Fruit fly (Drosophila melanogaster): Measurements from ENCODE around the gene Crag.
A peak's percentile ranks its signal among the peaks of the same experiment; 100 is the strongest.

Gene Crag

DNA sequence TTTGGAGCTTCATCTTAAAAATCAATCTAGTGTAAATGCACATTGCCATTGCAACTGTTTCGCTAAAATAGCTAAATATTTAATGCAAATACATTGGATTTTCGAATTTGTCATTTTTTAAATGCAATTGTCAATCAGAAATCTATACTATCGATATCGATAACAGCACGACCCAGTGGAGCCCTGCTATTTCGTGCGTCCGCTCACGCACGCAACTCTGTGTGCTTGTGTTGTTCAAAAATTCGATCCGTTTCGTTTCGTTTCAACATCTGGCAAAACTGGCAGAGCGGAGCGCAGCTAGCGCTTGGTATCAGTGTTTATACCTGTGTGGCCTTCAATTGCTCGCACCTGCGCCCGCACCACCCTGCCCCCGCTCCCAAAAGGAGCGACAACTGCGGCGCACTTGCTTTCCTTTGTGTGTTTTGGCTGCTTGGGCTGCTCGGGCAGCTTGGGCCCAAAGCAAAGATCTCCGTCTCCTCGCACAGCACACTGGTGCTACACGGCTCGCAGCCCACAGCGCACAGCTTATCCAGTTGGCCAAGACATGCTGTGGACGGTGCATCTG lies 3.1 kb upstream of the Crag start, which contains the start of gene CG12081 (continued):
- TF ChIP-seq CG6683 (GFP tag; optimal IDR thresholded peaks at IDR 0.05) (no peak), CG9609 (GFP tag; optimal IDR thresholded peaks at IDR 0.05) (no peak), MESR4 (GFP tag; optimal IDR thresholded peaks at IDR 0.05) (peak; percentile 86), ERR (GFP tag; optimal IDR thresholded peaks at IDR 0.05) (no peak), jumu (GFP tag; optimal IDR thresholded peaks at IDR 0.05) (no peak), Elba2 (GFP tag; optimal IDR thresholded peaks at IDR 0.05) (peak; percentile 78), sens (GFP tag) (peak; percentile 84), Rfx (GFP tag; IDR thresholded peaks at IDR 0.05) (peak; percentile 42; the same call in 1 of the 2 replicates), CG6791 (GFP tag; IDR thresholded peaks at IDR 0.05; ENCODE audit: partially characterized antibody) (peak; percentile 92), stc (GFP tag; IDR thresholded peaks at IDR 0.05) (no peak), CG3838 (GFP tag; optimal IDR thresholded peaks at IDR 0.05) (no peak), CG4282 (GFP tag; optimal IDR thresholded peaks at IDR 0.05) (no peak), chm (GFP tag; IDR thresholded peaks at IDR 0.05) (no peak), Eip74EF (GFP tag; optimal IDR thresholded peaks at IDR 0.05) (no peak), CG14050 (GFP tag; IDR thresholded peaks at IDR 0.05) (no peak), CG34224 (GFP tag; IDR thresholded peaks at IDR 0.05; ENCODE audit: partially characterized antibody) (peak; percentile 87), ac (GFP tag; optimal IDR thresholded peaks at IDR 0.05) (no peak), slbo (GFP tag; IDR thresholded peaks at IDR 0.05) (no peak), CG13624 (GFP tag; optimal IDR thresholded peaks at IDR 0.05) (peak; percentile 23), sens-2 (GFP tag; IDR thresholded peaks at IDR 0.05) (no peak), Drgx (GFP tag; IDR thresholded peaks at IDR 0.05) (no peak), CG1024 (GFP tag; IDR thresholded peaks at IDR 0.05) (0 out of 2 replicates have a peak, but pooled peaks have one; percentile 14), CG11398 (GFP tag; optimal IDR thresholded peaks at IDR 0.05) (no peak), CG13296 (GFP tag; optimal IDR thresholded peaks at IDR 0.05) (no peak), CG10209 (GFP tag; optimal IDR thresholded peaks at IDR 0.05) (no peak), CG11504 (tag; optimal IDR thresholded peaks at IDR 0.05) (no peak), CG30403 (GFP tag; optimal IDR thresholded peaks at IDR 0.05) (no peak), CG15696 (tag; optimal IDR thresholded peaks at IDR 0.05) (no peak), Fer3 (tag; optimal IDR thresholded peaks at IDR 0.05) (no peak), phol (tag; optimal IDR thresholded peaks at IDR 0.05) (peak; percentile 8), chif (GFP tag; optimal IDR thresholded peaks at IDR 0.05) (no peak), E2f1 (GFP tag; IDR thresholded peaks at IDR 0.05) (no peak), Hey (tag; optimal IDR thresholded peaks at IDR 0.05) (no peak), Doc3 (GFP tag; IDR thresholded peaks at IDR 0.05; ENCODE audit: partially characterized antibody) (peak; percentile 85), CG13894 (tag; optimal IDR thresholded peaks at IDR 0.05) (no peak), Hr51 (GFP tag; optimal IDR thresholded peaks at IDR 0.05) (no peak), CG4854 (GFP tag; optimal IDR thresholded peaks at IDR 0.05) (no peak), CG17612 (GFP tag; IDR thresholded peaks at IDR 0.05) (no peak), hb (GFP tag; IDR thresholded peaks at IDR 0.05; ENCODE audit: partially characterized antibody) (peak; percentile 85), Xrp1 (GFP tag; IDR thresholded peaks at IDR 0.05) (no peak), CG7745 (tag; optimal IDR thresholded peaks at IDR 0.05) (no peak), Dip2 (GFP tag; IDR thresholded peaks at IDR 0.05) (no peak), CG32532 (GFP tag; IDR thresholded peaks at IDR 0.05) (no peak), her (GFP tag; optimal IDR thresholded peaks at IDR 0.05) (no peak), sim (GFP tag; IDR thresholded peaks at IDR 0.05) (no peak), tup (GFP tag; optimal IDR thresholded peaks at IDR 0.05) (no peak), dan (GFP tag; IDR thresholded peaks at IDR 0.05) (no peak), CG14441 (GFP tag; IDR thresholded peaks at IDR 0.05) (no peak), Nf-YA (GFP tag; IDR thresholded peaks at IDR 0.05) (no peak), CG31224 (GFP tag; IDR thresholded peaks at IDR 0.05) (no peak), mld (GFP tag; IDR thresholded peaks at IDR 0.05; ENCODE audit: partially characterized antibody) (peak; percentile 86; the same call in 2 of the 3 replicates)

Data from whole organism, embryonic.